Fruit fly (Drosophila melanogaster) whole organism, adult: ENCODE data around the gene CG9663.
A peak's percentile ranks its signal among the peaks of the same experiment; 100 is the strongest.

Experiments
- CG11617 ChIP-seq: fragments of 200-800 bp; sonication (Bioruptor generic); optimal IDR thresholded peaks from 2 replicates; lab custom pipeline; 2017; ENCODE audit warnings: mild to moderate bottlenecking, missing biosample characterization, missing genetic modification reagents, missing genetic modification characterization
- CG12768 ChIP-seq: fragments of 200-800 bp; sonication (Bioruptor generic); optimal IDR thresholded peaks from 2 replicates; lab custom pipeline; 2017; ENCODE audit warnings: missing biosample characterization, missing genetic modification characterization, mild to moderate bottlenecking, moderate library complexity, missing genetic modification reagents
- CG14711 ChIP-seq: fragments of 200-800 bp; sonication (Bioruptor generic); optimal IDR thresholded peaks from 2 replicates; lab custom pipeline; 2018; ENCODE audit warnings: missing biosample characterization, mild to moderate bottlenecking, missing genetic modification characterization, moderate library complexity
- CG1620 ChIP-seq: fragments of 200-800 bp; sonication (Bioruptor generic); optimal IDR thresholded peaks from 2 replicates; lab custom pipeline; 2016; ENCODE audit warnings: missing biosample characterization, missing genetic modification characterization
- CG33017 ChIP-seq: fragments of 200-800 bp; sonication (Bioruptor generic); optimal IDR thresholded peaks from 2 replicates; lab custom pipeline; 2018; ENCODE audit warnings: missing biosample characterization, mild to moderate bottlenecking, missing genetic modification characterization, moderate library complexity
- CG5204 ChIP-seq: fragments of 200-800 bp; sonication (Bioruptor generic); optimal IDR thresholded peaks from 2 replicates; lab custom pipeline; 2016; ENCODE audit warnings: missing biosample characterization, missing genetic modification characterization
- CG7045 ChIP-seq: fragments of 200-800 bp; sonication (Bioruptor generic); optimal IDR thresholded peaks from 2 replicates; lab custom pipeline; 2017; ENCODE audit warnings: missing biosample characterization, mild to moderate bottlenecking, missing genetic modification characterization
- CG7101 ChIP-seq: fragments of 200-800 bp; sonication (Bioruptor generic); optimal IDR thresholded peaks from 2 replicates; lab custom pipeline; 2018; ENCODE audit warnings: missing biosample characterization, mild to moderate bottlenecking, missing genetic modification characterization, moderate library complexity
- Clk ChIP-seq: fragments of 200-800 bp; sonication (Bioruptor generic); optimal IDR thresholded peaks from 2 replicates; lab custom pipeline; 2017; ENCODE audit warnings: missing biosample characterization, missing genetic modification characterization
- Crg-1 ChIP-seq: fragments of 200-800 bp; sonication (Bioruptor generic); optimal IDR thresholded peaks from 2 replicates; lab custom pipeline; 2016; ENCODE audit warnings: missing biosample characterization, missing genetic modification characterization
- Hr96 ChIP-seq: fragments of 200-800 bp; sonication (Bioruptor generic); optimal IDR thresholded peaks from 2 replicates; lab custom pipeline; 2016; ENCODE audit warnings: missing biosample characterization, missing genetic modification characterization
- Mnt ChIP-seq: fragments of 200-800 bp; sonication (Bioruptor generic); optimal IDR thresholded peaks from 2 replicates; lab custom pipeline; 2016; ENCODE audit warnings: missing biosample characterization, mild to moderate bottlenecking, missing genetic modification characterization
- bab1 ChIP-seq: fragments of 200-800 bp; sonication (Bioruptor generic); optimal IDR thresholded peaks from 3 replicates; lab custom pipeline; 2019; ENCODE audit warnings: missing biosample characterization, mild to moderate bottlenecking, missing genetic modification characterization, moderate library complexity
- cic ChIP-seq: fragments of 200-800 bp; sonication (Bioruptor generic); optimal IDR thresholded peaks from 2 replicates; lab custom pipeline; 2017; ENCODE audit warnings: missing biosample characterization, mild to moderate bottlenecking, missing genetic modification characterization, moderate library complexity
- cnc ChIP-seq, 2 experiments: fragments of >200 bp; optimal IDR thresholded peaks; 2 replicates each; lab custom pipeline; 2017
- kay ChIP-seq: fragments of 200-800 bp; sonication (Bioruptor generic); peaks from one replicate; lab custom pipeline; 2016; ENCODE audit warnings: missing biosample characterization, missing genetic modification characterization, borderline replicate concordance
- ovo ChIP-seq: fragments of 200-800 bp; sonication (Bioruptor generic); optimal IDR thresholded peaks from 2 replicates; lab custom pipeline; 2016; ENCODE audit warnings: missing biosample characterization, missing genetic modification characterization
- pad ChIP-seq: fragments of 200-800 bp; sonication (Bioruptor generic); optimal IDR thresholded peaks from 3 replicates; lab custom pipeline; 2017; ENCODE audit warnings: missing biosample characterization, missing genetic modification characterization, mild to moderate bottlenecking, moderate library complexity, missing genetic modification reagents
- tj ChIP-seq: fragments of 200-800 bp; sonication (Bioruptor generic); optimal IDR thresholded peaks from 3 replicates; lab custom pipeline; 2017; ENCODE audit warnings: missing biosample characterization, mild to moderate bottlenecking, missing genetic modification characterization, moderate library complexity
- toe ChIP-seq: fragments of 200-800 bp; sonication (Bioruptor generic); optimal IDR thresholded peaks from 2 replicates; lab custom pipeline; 2016; ENCODE audit warnings: missing biosample characterization, missing genetic modification characterization

The CG9663 gene

dm6 chr2L:3302958-3303842 is at the start of gene CG9663:
CG9663 (minus strand) TSS chr2L:3303130.
- TF ChIP-seq kay (GFP tag; lab: Kevin White, UChicago) (no peak), ovo (GFP tag; lab: Kevin White, UChicago) (peak; percentile 6), tj (no peak), CG33017 (peak; percentile 46), pad (no peak), bab1 (GFP tag; lab: Kevin White, UChicago) (peak; percentile 20), CG5204 (no peak), toe (GFP tag; lab: Kevin White, UChicago) (no peak), CG7101 (tag; lab: Kevin White, UChicago) (peak; percentile 17), CG14711 (tag; lab: Kevin White, UChicago) (peak; percentile 5), CG11617 (GFP tag; lab: Kevin White, UChicago) (no peak), CG7045 (no peak), Hr96 (GFP tag; lab: Kevin White, UChicago) (no peak), Crg-1 (no peak), cic (GFP tag; lab: Kevin White, UChicago) (peak; percentile 94), cnc (optimal IDR thresholded peaks at IDR 0.05; lab: Kevin White, UChicago) (peak in 1 of 2 experiments; percentile 14), CG1620 (GFP tag; lab: Kevin White, UChicago) (no peak), CG12768 (GFP tag; lab: Kevin White, UChicago) (peak; percentile 66), Mnt (GFP tag; lab: Kevin White, UChicago) (peak; percentile 78), Clk (GFP tag; lab: Kevin White, UChicago) (no peak)

dm6 chr2L:3351575-3352219 is 48.8 kb upstream of the CG9663 start:
- TF ChIP-seq bab1 (GFP tag; lab: Kevin White, UChicago), result no peak
- TF ChIP-seq kay (GFP tag; lab: Kevin White, UChicago), result no peak
- no peak for TF ChIP-seq pad
- TF ChIP-seq CG5204, result no peak
- no peak for TF ChIP-seq Hr96 (GFP tag; lab: Kevin White, UChicago)
- no peak for TF ChIP-seq CG14711 (tag; lab: Kevin White, UChicago)
- TF ChIP-seq Mnt (GFP tag; lab: Kevin White, UChicago), result no peak
- no peak for TF ChIP-seq CG1620 (GFP tag; lab: Kevin White, UChicago)
- no peak for TF ChIP-seq tj

- TF ChIP-seq Mnt (GFP tag; lab: Kevin White, UChicago) (peak; percentile 13), pad (peak; percentile 11), CG12768 (GFP tag; lab: Kevin White, UChicago) (peak; percentile 65), kay (GFP tag; lab: Kevin White, UChicago) (peak; percentile 72), cic (GFP tag; lab: Kevin White, UChicago) (no peak), CG7045 (peak; percentile 41), bab1 (GFP tag; lab: Kevin White, UChicago) (no peak), CG5204 (peak; percentile 76), Crg-1 (no peak), toe (GFP tag; lab: Kevin White, UChicago) (peak; percentile 29), cnc (optimal IDR thresholded peaks at IDR 0.05; lab: Kevin White, UChicago) (no peak), tj (peak; percentile 58), CG11617 (GFP tag; lab: Kevin White, UChicago) (peak; percentile 45), CG14711 (tag; lab: Kevin White, UChicago) (peak; percentile 64), CG1620 (GFP tag; lab: Kevin White, UChicago) (no peak), ovo (GFP tag; lab: Kevin White, UChicago) (peak; percentile 72), CG7101 (tag; lab: Kevin White, UChicago) (peak; percentile 77), Clk (GFP tag; lab: Kevin White, UChicago) (no peak), CG33017 (peak; percentile 80), Hr96 (GFP tag; lab: Kevin White, UChicago) (peak; percentile 12)
Observed at dm6 chr2L:3348146-3348747, 45.3 kb upstream of the CG9663 start.

- TF ChIP-seq kay (GFP tag; lab: Kevin White, UChicago) (no peak), Mnt (GFP tag; lab: Kevin White, UChicago) (no peak), bab1 (GFP tag; lab: Kevin White, UChicago) (no peak), CG11617 (GFP tag; lab: Kevin White, UChicago) (no peak), CG14711 (tag; lab: Kevin White, UChicago) (no peak), CG33017 (no peak), ovo (GFP tag; lab: Kevin White, UChicago) (no peak), pad (no peak), cnc (optimal IDR thresholded peaks at IDR 0.05; lab: Kevin White, UChicago) (no peak), CG1620 (GFP tag; lab: Kevin White, UChicago) (no peak), CG5204 (no peak), Clk (GFP tag; lab: Kevin White, UChicago) (no peak), CG7045 (no peak), cic (GFP tag; lab: Kevin White, UChicago) (no peak)
Observed at dm6 chr2L:3346483-3346839, 43.5 kb upstream of the CG9663 start.
